Fruit fly (Drosophila melanogaster): ENCODE data around the gene Obp83b.

Obp83b gene

dm6 chr3R:5960887-5961286 lies 15.7 kb downstream of the Obp83b start, which contains the start of gene CG11373:
Gene CG11373, minus strand, starts transcription at chr3R:5960987.
- no peak for TF ChIP-seq cnc (optimal IDR thresholded peaks at IDR 0.05)
- no peak for TF ChIP-seq CG1620 (GFP tag; optimal IDR thresholded peaks at IDR 0.05)
- no peak for TF ChIP-seq bab1 (GFP tag; optimal IDR thresholded peaks at IDR 0.05)
- TF ChIP-seq cic (GFP tag; optimal IDR thresholded peaks at IDR 0.05), result no peak
- TF ChIP-seq CG11617 (GFP tag; optimal IDR thresholded peaks at IDR 0.05), result no peak
- no peak for TF ChIP-seq Mnt (GFP tag; optimal IDR thresholded peaks at IDR 0.05)
- no peak for TF ChIP-seq CG7101 (tag; optimal IDR thresholded peaks at IDR 0.05)
- no peak for TF ChIP-seq CG5204 (GFP tag; optimal IDR thresholded peaks at IDR 0.05)
- no peak for TF ChIP-seq CG33017 (tag; optimal IDR thresholded peaks at IDR 0.05)
- no peak for TF ChIP-seq tj (GFP tag; optimal IDR thresholded peaks at IDR 0.05)
- no peak for TF ChIP-seq CG12768 (GFP tag; optimal IDR thresholded peaks at IDR 0.05)
- no peak for TF ChIP-seq ovo (GFP tag; optimal IDR thresholded peaks at IDR 0.05)
- no peak for TF ChIP-seq CG14711 (tag; optimal IDR thresholded peaks at IDR 0.05)
- TF ChIP-seq Crg-1 (GFP tag; optimal IDR thresholded peaks at IDR 0.05), result no peak
- no peak for TF ChIP-seq pad (GFP tag; optimal IDR thresholded peaks at IDR 0.05)
- TF ChIP-seq Hr96 (GFP tag; optimal IDR thresholded peaks at IDR 0.05), result no peak
- no peak for TF ChIP-seq Clk (GFP tag; optimal IDR thresholded peaks at IDR 0.05)
- TF ChIP-seq kay (GFP tag; ENCODE audit: borderline replicate concordance), result no peak
- TF ChIP-seq toe (GFP tag; optimal IDR thresholded peaks at IDR 0.05), result no peak
- TF ChIP-seq CG7045 (GFP tag; optimal IDR thresholded peaks at IDR 0.05), result no peak

DNA sequence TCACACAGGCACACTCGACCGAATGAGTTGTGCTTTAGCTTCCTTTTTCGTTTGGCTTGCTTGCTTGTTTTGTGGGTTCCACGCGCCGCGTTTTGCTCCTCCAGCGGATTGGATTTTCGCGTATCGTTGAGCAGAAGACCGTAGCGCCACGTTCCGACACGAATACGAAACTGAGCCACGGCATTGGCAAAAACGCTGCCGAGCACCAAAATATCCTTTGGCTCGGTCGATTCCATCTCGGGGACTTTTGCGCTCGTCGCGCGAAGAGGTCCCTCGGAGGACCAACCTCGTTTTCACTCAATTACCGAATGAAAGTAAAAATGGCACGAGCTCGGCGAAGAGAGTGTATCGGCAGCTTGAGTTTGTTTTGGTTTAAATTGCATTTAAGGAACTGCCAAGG lies 17.2 kb downstream of the Obp83b start, which contains the start of gene side-III:
TSS of gene side-III (minus strand) at position 174 of the 400 bp plus-strand sequence.
- TF ChIP-seq CG11617 (GFP tag; optimal IDR thresholded peaks at IDR 0.05), result no peak
- TF ChIP-seq CG7045 (GFP tag; optimal IDR thresholded peaks at IDR 0.05), result no peak
- no peak for TF ChIP-seq tj (GFP tag; optimal IDR thresholded peaks at IDR 0.05)
- no peak for TF ChIP-seq cic (GFP tag; optimal IDR thresholded peaks at IDR 0.05)
- no peak for TF ChIP-seq Crg-1 (GFP tag; optimal IDR thresholded peaks at IDR 0.05)
- no peak for TF ChIP-seq toe (GFP tag; optimal IDR thresholded peaks at IDR 0.05)
- no peak for TF ChIP-seq ovo (GFP tag; optimal IDR thresholded peaks at IDR 0.05)
- no peak for TF ChIP-seq cnc (optimal IDR thresholded peaks at IDR 0.05)
- TF ChIP-seq CG7101 (tag; optimal IDR thresholded peaks at IDR 0.05), result no peak
- no peak for TF ChIP-seq Clk (GFP tag; optimal IDR thresholded peaks at IDR 0.05)

DNA sequence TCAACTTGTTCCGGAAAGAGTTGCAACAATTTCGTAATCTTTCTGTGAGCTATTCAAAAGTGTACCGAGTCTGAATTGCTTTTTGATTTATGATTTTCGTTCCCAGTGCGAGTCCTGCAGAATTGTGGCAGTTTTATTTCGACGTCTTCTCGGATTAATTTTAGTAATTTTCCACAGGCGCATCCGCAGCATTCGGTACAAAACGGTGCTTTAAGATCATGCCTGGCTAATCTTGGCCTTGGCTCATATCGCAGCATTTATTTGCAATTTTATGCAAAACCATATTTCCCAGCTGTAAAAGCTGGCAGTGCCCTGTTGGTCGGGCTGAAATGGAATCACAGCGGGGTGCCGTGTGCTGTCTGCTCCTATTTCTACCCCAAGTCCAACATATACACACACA lies 38.9 kb downstream of the Obp83b start:
- no peak for TF ChIP-seq CG33017 (tag; optimal IDR thresholded peaks at IDR 0.05)
- TF ChIP-seq CG11617 (GFP tag; optimal IDR thresholded peaks at IDR 0.05), result no peak
- TF ChIP-seq tj (GFP tag; optimal IDR thresholded peaks at IDR 0.05), result no peak
- TF ChIP-seq cic (GFP tag; optimal IDR thresholded peaks at IDR 0.05), result no peak
- no peak for TF ChIP-seq CG12768 (GFP tag; optimal IDR thresholded peaks at IDR 0.05)
- TF ChIP-seq CG14711 (tag; optimal IDR thresholded peaks at IDR 0.05), result no peak
- no peak for TF ChIP-seq bab1 (GFP tag; optimal IDR thresholded peaks at IDR 0.05)
- no peak for TF ChIP-seq CG5204 (GFP tag; optimal IDR thresholded peaks at IDR 0.05)
- TF ChIP-seq pad (GFP tag; optimal IDR thresholded peaks at IDR 0.05), result no peak
- no peak for TF ChIP-seq Clk (GFP tag; optimal IDR thresholded peaks at IDR 0.05)
- no peak for TF ChIP-seq CG7045 (GFP tag; optimal IDR thresholded peaks at IDR 0.05)
- TF ChIP-seq CG1620 (GFP tag; optimal IDR thresholded peaks at IDR 0.05), result no peak
- no peak for TF ChIP-seq ovo (GFP tag; optimal IDR thresholded peaks at IDR 0.05)
- TF ChIP-seq kay (GFP tag; ENCODE audit: borderline replicate concordance), result no peak
- no peak for TF ChIP-seq toe (GFP tag; optimal IDR thresholded peaks at IDR 0.05)
- TF ChIP-seq Crg-1 (GFP tag; optimal IDR thresholded peaks at IDR 0.05), result no peak
- no peak for TF ChIP-seq Hr96 (GFP tag; optimal IDR thresholded peaks at IDR 0.05)
- no peak for TF ChIP-seq CG7101 (tag; optimal IDR thresholded peaks at IDR 0.05)
- no peak for TF ChIP-seq cnc (optimal IDR thresholded peaks at IDR 0.05)

- no peak for TF ChIP-seq kay (GFP tag; ENCODE audit: borderline replicate concordance)
- no peak for TF ChIP-seq ovo (GFP tag; optimal IDR thresholded peaks at IDR 0.05)
- no peak for TF ChIP-seq Crg-1 (GFP tag; optimal IDR thresholded peaks at IDR 0.05)
- no peak for TF ChIP-seq CG1620 (GFP tag; optimal IDR thresholded peaks at IDR 0.05)
- no peak for TF ChIP-seq CG14711 (tag; optimal IDR thresholded peaks at IDR 0.05)
- no peak for TF ChIP-seq cic (GFP tag; optimal IDR thresholded peaks at IDR 0.05)
- TF ChIP-seq pad (GFP tag; optimal IDR thresholded peaks at IDR 0.05), result no peak
- no peak for TF ChIP-seq bab1 (GFP tag; optimal IDR thresholded peaks at IDR 0.05)
- no peak for TF ChIP-seq tj (GFP tag; optimal IDR thresholded peaks at IDR 0.05)
- TF ChIP-seq CG12768 (GFP tag; optimal IDR thresholded peaks at IDR 0.05), result no peak
- no peak for TF ChIP-seq CG33017 (tag; optimal IDR thresholded peaks at IDR 0.05)
Observed at dm6 chr3R:5927841-5928240, 48.8 kb downstream of the Obp83b start.
